Fruit fly (Drosophila melanogaster) whole organism, embryonic: ENCODE data around the gene CG8861.
A peak's percentile ranks its signal among the peaks of the same experiment; 100 is the strongest.

Source experiments
- Blimp-1 ChIP-seq: fragments of 200-800 bp; sonication (Bioruptor generic); optimal IDR thresholded peaks from 3 replicates; lab custom pipeline; 2018; ENCODE audit warnings: missing biosample characterization, missing genetic modification characterization, mild to moderate bottlenecking, moderate library complexity, missing genetic modification reagents
- CG10366 ChIP-seq: fragments of 200-800 bp; sonication (Bioruptor generic); IDR thresholded peaks from 2 replicates; pipeline ENCODE4 v1.3.6; 2022; ENCODE audit warnings: missing biosample characterization, missing genetic modification characterization
- CG10979 ChIP-seq: fragments of 200-800 bp; sonication (Bioruptor generic); optimal IDR thresholded peaks from 2 replicates; lab custom pipeline; 2018; ENCODE audit warnings: missing biosample characterization, mild to moderate bottlenecking, missing genetic modification characterization, moderate library complexity
- CG11560 ChIP-seq: fragments of 200-800 bp; sonication (Bioruptor generic); IDR thresholded peaks from 3 replicates; pipeline ENCODE4 v1.3.6; 2022; ENCODE audit warnings: missing biosample characterization, missing genetic modification characterization
- CG13123 ChIP-seq: fragments of 200-800 bp; sonication (Bioruptor generic); optimal IDR thresholded peaks from 2 replicates; lab custom pipeline; 2016; ENCODE audit warnings: missing biosample characterization, missing genetic modification characterization
- CG14050 ChIP-seq: fragments of 200-800 bp; sonication (Bioruptor generic); IDR thresholded peaks from 3 replicates; pipeline ENCODE4 v1.3.6; 2022; ENCODE audit warnings: missing biosample characterization, missing genetic modification characterization
- CG18011 ChIP-seq: fragments of 200-800 bp; sonication (Bioruptor generic); optimal IDR thresholded peaks from 2 replicates; lab custom pipeline; 2017; ENCODE audit warnings: missing biosample characterization, missing genetic modification characterization, mild to moderate bottlenecking, moderate library complexity, missing genotype
- CG2199 ChIP-seq: fragments of 200-800 bp; sonication (Bioruptor generic); IDR thresholded peaks from 3 replicates; pipeline ENCODE4 v1.3.6; 2022; ENCODE audit warnings: missing biosample characterization, missing genetic modification characterization
- CG2712 ChIP-seq: fragments of 200-800 bp; optimal IDR thresholded peaks from 3 replicates; lab custom pipeline; 2019; ENCODE audit warnings: missing biosample characterization, mild to moderate bottlenecking, missing genetic modification characterization, moderate library complexity
- CG30020 ChIP-seq: fragments of 200-800 bp; optimal IDR thresholded peaks from 2 replicates; lab custom pipeline; 2019; ENCODE audit warnings: missing biosample characterization, mild to moderate bottlenecking, missing genetic modification characterization, moderate library complexity
- CG33557 ChIP-seq: fragments of 200-800 bp; sonication (Bioruptor generic); optimal IDR thresholded peaks from 2 replicates; lab custom pipeline; 2019; ENCODE audit warnings: missing biosample characterization, mild to moderate bottlenecking, missing genetic modification characterization, moderate library complexity
- CG3995 ChIP-seq: fragments of 200-800 bp; sonication (Bioruptor generic); optimal IDR thresholded peaks from 3 replicates; lab custom pipeline; 2016; ENCODE audit warnings: missing biosample characterization, missing genetic modification characterization
- CG4707 ChIP-seq: fragments of 200-800 bp; sonication (Bioruptor generic); optimal IDR thresholded peaks from 2 replicates; lab custom pipeline; 2018; ENCODE audit warnings: missing biosample characterization, mild to moderate bottlenecking, missing genetic modification characterization, moderate library complexity
- CG6254 ChIP-seq: fragments of 200-800 bp; sonication (Bioruptor generic); optimal IDR thresholded peaks from 3 replicates; lab custom pipeline; 2017; ENCODE audit warnings: mild to moderate bottlenecking, missing biosample characterization, missing genetic modification reagents, missing genetic modification characterization
- CG6654 ChIP-seq: fragments of 200-800 bp; sonication (Bioruptor generic); optimal IDR thresholded peaks from 2 replicates; lab custom pipeline; 2017; ENCODE audit warnings: missing biosample characterization, mild to moderate bottlenecking, missing genetic modification characterization
- CG6689 ChIP-seq: fragments of 200-800 bp; sonication (Bioruptor generic); IDR thresholded peaks from 2 replicates; pipeline ENCODE4 v1.3.6; 2022; ENCODE audit warnings: missing biosample characterization, missing genetic modification characterization
- CG7271 ChIP-seq: fragments of 200-800 bp; sonication (Bioruptor generic); optimal IDR thresholded peaks from 2 replicates; lab custom pipeline; 2018; ENCODE audit warnings: missing biosample characterization, mild to moderate bottlenecking, missing genetic modification characterization, moderate library complexity
- CG8359 ChIP-seq: fragments of 200-800 bp; sonication (Bioruptor generic); optimal IDR thresholded peaks from 2 replicates; lab custom pipeline; 2017; ENCODE audit warnings: missing biosample characterization, mild to moderate bottlenecking, missing genetic modification characterization, borderline replicate concordance
- CG8944 ChIP-seq: fragments of 200-800 bp; sonication (Bioruptor generic); optimal IDR thresholded peaks from 3 replicates; lab custom pipeline; 2016; ENCODE audit warnings: missing biosample characterization, missing genetic modification characterization
- D ChIP-seq, 2 experiments: fragments of 200-800 bp in 1 of 2; fragments of >200 bp in 1 of 2; sonication (Bioruptor generic) in 1 of 2; optimal IDR thresholded peaks; 2 replicates in 1 of 2; 3 replicates in 1 of 2; lab custom pipeline; 2017; ENCODE audit warnings: mild to moderate bottlenecking in 1 of 2, missing biosample characterization in 1 of 2, missing genetic modification characterization in 1 of 2, missing genetic modification reagents in 1 of 2
- Deaf1 ChIP-seq: fragments of 200-800 bp; optimal IDR thresholded peaks from 3 replicates; lab custom pipeline; 2019; ENCODE audit warnings: missing biosample characterization, mild to moderate bottlenecking, missing genetic modification characterization, moderate library complexity
- Elba2 ChIP-seq: fragments of 200-800 bp; sonication (Bioruptor generic); optimal IDR thresholded peaks from 3 replicates; lab custom pipeline; 2016; ENCODE audit warnings: missing biosample characterization, missing genetic modification characterization
- Hmr ChIP-seq: fragments of 200-800 bp; sonication (Bioruptor generic); optimal IDR thresholded peaks from 3 replicates; lab custom pipeline; 2017; ENCODE audit warnings: mild to moderate bottlenecking, missing biosample characterization, missing genetic modification reagents, missing genetic modification characterization
- Hr3 ChIP-seq: fragments of 200-800 bp; sonication (Bioruptor generic); optimal IDR thresholded peaks from 3 replicates; lab custom pipeline; 2016; ENCODE audit warnings: missing biosample characterization, missing genetic modification characterization
- NC2α ChIP-seq: fragments of 200-800 bp; sonication (Bioruptor generic); optimal IDR thresholded peaks from 2 replicates; lab custom pipeline; 2016; ENCODE audit warnings: missing biosample characterization, missing genetic modification characterization
- Nf-YA ChIP-seq: fragments of 200-800 bp; sonication (Bioruptor generic); IDR thresholded peaks from 2 replicates; pipeline ENCODE4 v1.3.6; 2022; ENCODE audit warnings: missing biosample characterization, missing genetic modification characterization
- Opbp ChIP-seq: fragments of 200-800 bp; sonication (Bioruptor generic); IDR thresholded peaks from 3 replicates; pipeline ENCODE4 v1.3.6; 2022; ENCODE audit warnings: missing biosample characterization, missing genetic modification characterization; ENCODE audit not compliant: partially characterized antibody
- Ssrp ChIP-seq: fragments of 200-800 bp; sonication (Bioruptor generic); optimal IDR thresholded peaks from 2 replicates; lab custom pipeline; 2018; ENCODE audit warnings: missing biosample characterization, mild to moderate bottlenecking, missing genetic modification characterization, moderate library complexity
- az2 ChIP-seq: fragments of 200-800 bp; sonication (Bioruptor generic); optimal IDR thresholded peaks from 3 replicates; lab custom pipeline; 2016; ENCODE audit warnings: missing biosample characterization, missing genetic modification characterization
- bigmax ChIP-seq: fragments of 200-800 bp; sonication (Bioruptor generic); optimal IDR thresholded peaks from 2 replicates; lab custom pipeline; 2018; ENCODE audit warnings: missing biosample characterization, mild to moderate bottlenecking, missing genetic modification characterization
- br ChIP-seq: fragments of >200 bp; optimal IDR thresholded peaks from 2 replicates; lab custom pipeline; 2017
- bsh ChIP-seq, 2 experiments: fragments of 200-800 bp; sonication (Bioruptor generic); optimal IDR thresholded peaks; 2 replicates each; lab custom pipeline; 2017 to 2018; ENCODE audit warnings: mild to moderate bottlenecking in 2 of 2, missing biosample characterization in 2 of 2, missing genetic modification characterization in 2 of 2, moderate library complexity in 1 of 2
- btn ChIP-seq: fragments of 200-800 bp; sonication (Bioruptor generic); optimal IDR thresholded peaks from 2 replicates; lab custom pipeline; 2016; ENCODE audit warnings: missing biosample characterization, missing genetic modification characterization
- cato ChIP-seq: fragments of 200-800 bp; sonication (Bioruptor generic); optimal IDR thresholded peaks from 2 replicates; lab custom pipeline; 2016; ENCODE audit warnings: missing biosample characterization, missing genetic modification characterization, borderline replicate concordance
- dm ChIP-seq: fragments of 200-800 bp; sonication (Bioruptor generic); optimal IDR thresholded peaks from 3 replicates; lab custom pipeline; 2016; ENCODE audit warnings: missing biosample characterization, missing genetic modification characterization
- esg ChIP-seq: fragments of 200-800 bp; sonication (Bioruptor generic); conservative IDR thresholded peaks from 2 replicates; pipeline ENCODE4 v1.3.6; 2022; ENCODE audit warnings: missing biosample characterization, missing genetic modification characterization
- fd64A ChIP-seq: fragments of 200-800 bp; sonication (Bioruptor generic); optimal IDR thresholded peaks from 3 replicates; lab custom pipeline; 2018; ENCODE audit warnings: missing biosample characterization, mild to moderate bottlenecking, missing genetic modification characterization
- kah ChIP-seq: fragments of 200-800 bp; sonication (Bioruptor generic); optimal IDR thresholded peaks from 2 replicates; lab custom pipeline; 2018; ENCODE audit warnings: missing biosample characterization, mild to moderate bottlenecking, missing genetic modification characterization
- mam ChIP-seq: fragments of 200-800 bp; sonication (Bioruptor generic); optimal IDR thresholded peaks from 3 replicates; lab custom pipeline; 2016; ENCODE audit warnings: missing biosample characterization, missing genetic modification characterization
- nmo ChIP-seq: fragments of 200-800 bp; sonication (Bioruptor generic); optimal IDR thresholded peaks from 2 replicates; lab custom pipeline; 2018; ENCODE audit warnings: missing biosample characterization, mild to moderate bottlenecking, missing genetic modification characterization, moderate library complexity
- pfk ChIP-seq: fragments of 200-800 bp; sonication (Bioruptor generic); optimal IDR thresholded peaks from 2 replicates; lab custom pipeline; 2018; ENCODE audit warnings: missing biosample characterization, mild to moderate bottlenecking, missing genetic modification characterization, moderate library complexity
- phol ChIP-seq: fragments of 200-800 bp; sonication (Bioruptor generic); optimal IDR thresholded peaks from 3 replicates; lab custom pipeline; 2018; ENCODE audit warnings: missing biosample characterization, mild to moderate bottlenecking, missing genetic modification characterization, moderate library complexity
- psq ChIP-seq: fragments of 200-800 bp; sonication (Bioruptor generic); optimal IDR thresholded peaks from 2 replicates; lab custom pipeline; 2017; ENCODE audit warnings: missing biosample characterization, missing genetic modification characterization
- rib ChIP-seq: fragments of 200-800 bp; sonication (Bioruptor generic); IDR thresholded peaks from 2 replicates; pipeline ENCODE4 v1.3.6; 2022; ENCODE audit warnings: missing biosample characterization, missing genetic modification characterization
- run ChIP-seq: fragments of 200-800 bp; sonication (Bioruptor generic); optimal IDR thresholded peaks from 3 replicates; lab custom pipeline; 2018; ENCODE audit warnings: missing biosample characterization, mild to moderate bottlenecking, missing genetic modification characterization
- sc ChIP-seq, 3 experiments: fragments of >200 bp in 2 of 3; fragments of 200-800 bp in 1 of 3; sonication (Bioruptor generic) in 1 of 3; optimal IDR thresholded peaks; 2 replicates in 2 of 3; 3 replicates in 1 of 3; lab custom pipeline; 2017; ENCODE audit warnings: mild to moderate bottlenecking in 1 of 3, missing biosample characterization in 1 of 3, missing genetic modification characterization in 1 of 3, missing genetic modification reagents in 1 of 3
- sob ChIP-seq: fragments of 200-800 bp; sonication (Bioruptor generic); IDR thresholded peaks from 2 replicates; pipeline ENCODE4 v1.3.6; 2022; ENCODE audit warnings: missing biosample characterization, missing genetic modification characterization
- stwl ChIP-seq: fragments of 200-800 bp; sonication (Bioruptor generic); optimal IDR thresholded peaks from 3 replicates; lab custom pipeline; 2018; ENCODE audit warnings: missing biosample characterization, mild to moderate bottlenecking, missing genetic modification characterization, moderate library complexity
- ttk ChIP-seq: fragments of 200-800 bp; sonication (Bioruptor generic); IDR thresholded peaks from 2 replicates; pipeline ENCODE4 v2.1.2; 2022; ENCODE audit warnings: missing biosample characterization, missing genetic modification characterization
- tup ChIP-seq: fragments of 200-800 bp; sonication (Bioruptor generic); optimal IDR thresholded peaks from 2 replicates; lab custom pipeline; 2016; ENCODE audit warnings: missing biosample characterization, mild to moderate bottlenecking, missing genetic modification characterization, moderate library complexity

CG8861 gene

DNA sequence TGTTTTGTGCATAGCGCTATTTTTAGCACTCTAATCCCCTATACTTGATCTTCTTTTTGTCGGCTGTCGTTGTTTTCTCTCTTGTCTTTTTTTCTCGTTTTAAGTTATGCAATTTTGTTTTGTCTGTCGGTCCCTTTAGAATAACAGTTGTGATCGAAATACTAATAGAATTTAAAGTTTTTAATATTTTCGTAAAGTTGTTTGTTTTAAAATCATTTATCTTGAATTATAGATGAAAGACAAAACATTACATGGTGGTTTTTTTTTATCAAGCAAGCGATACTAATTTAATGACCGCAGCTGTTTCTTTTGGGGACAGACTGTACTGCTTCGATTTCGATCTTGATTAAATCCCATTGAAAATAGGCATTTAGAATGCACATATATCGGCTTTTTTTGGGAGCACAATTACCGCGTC is 16.5 kb upstream of the CG8861 start (continued):
- TF ChIP-seq bigmax (GFP tag; lab: Kevin White, UChicago), result no peak
- peak; percentile 49 for TF ChIP-seq CG10366 (GFP tag; lab: Robert Waterston, UW)
- TF ChIP-seq CG3995 (GFP tag; lab: Kevin White, UChicago), result no peak
- TF ChIP-seq tup (GFP tag; lab: Kevin White, UChicago), result no peak
- no peak for TF ChIP-seq Elba2
- TF ChIP-seq dm, result no peak
- TF ChIP-seq CG6689 (GFP tag; lab: Robert Waterston, UW), result no peak
- no peak for TF ChIP-seq Opbp (GFP tag; lab: Robert Waterston, UW)
- no peak for TF ChIP-seq stwl
- no peak for TF ChIP-seq CG8359 (GFP tag; lab: Kevin White, UChicago)
- no peak for TF ChIP-seq CG8944 (GFP tag; lab: Kevin White, UChicago)
- TF ChIP-seq CG6254 (GFP tag; lab: Kevin White, UChicago), result peak; percentile 37
- TF ChIP-seq CG13123 (GFP tag; lab: Kevin White, UChicago), result no peak
- no peak for TF ChIP-seq CG18011
- no peak for TF ChIP-seq CG6654 (GFP tag; lab: Kevin White, UChicago)
- TF ChIP-seq nmo (GFP tag; lab: Kevin White, UChicago), result peak; percentile 61
- no peak for TF ChIP-seq Nf-YA (GFP tag; lab: Robert Waterston, UW)
- peak; percentile 22 for TF ChIP-seq Hmr
- peak; percentile 34 for TF ChIP-seq az2 (GFP tag; lab: Kevin White, UChicago)
- TF ChIP-seq sc (optimal IDR thresholded peaks at IDR 0.05; lab: Kevin White, UChicago), result no peak
- TF ChIP-seq sc (GFP tag; optimal IDR thresholded peaks at IDR 0.05; lab: Kevin White, UChicago), result no peak
- TF ChIP-seq esg (GFP tag; lab: Robert Waterston, UW), result no peak
- TF ChIP-seq Ssrp (tag; lab: Kevin White, UChicago), result peak; percentile 61
- peak; percentile 61 for TF ChIP-seq Blimp-1 (GFP tag; lab: Kevin White, UChicago)
- TF ChIP-seq cato (GFP tag; lab: Kevin White, UChicago), result no peak
- no peak for TF ChIP-seq rib (GFP tag; lab: Robert Waterston, UW)
- TF ChIP-seq bsh (GFP tag; optimal IDR thresholded peaks at IDR 0.05; lab: Kevin White, UChicago), result peak in 1 of 2 experiments; percentile 51
- peak; percentile 35 for TF ChIP-seq run (tag; lab: Kevin White, UChicago)
- TF ChIP-seq CG14050, result no peak
- TF ChIP-seq btn (GFP tag; lab: Kevin White, UChicago), result no peak
- TF ChIP-seq CG11560 (tag; lab: Robert Waterston, UW), result no peak
- TF ChIP-seq CG10979, result peak; percentile 58
- TF ChIP-seq CG4707 (GFP tag; lab: Kevin White, UChicago), result no peak
- peak; percentile 1 for TF ChIP-seq NC2α (GFP tag; lab: Kevin White, UChicago)
- no peak for TF ChIP-seq Deaf1 (tag; lab: Kevin White, UChicago)
- no peak for TF ChIP-seq D (optimal IDR thresholded peaks at IDR 0.05; lab: Kevin White, UChicago)
- peak; percentile 50 for TF ChIP-seq D (GFP tag; optimal IDR thresholded peaks at IDR 0.05; lab: Kevin White, UChicago)
- no peak for TF ChIP-seq sob (GFP tag; lab: Robert Waterston, UW)
- peak; percentile 42 for TF ChIP-seq CG2712 (tag; lab: Kevin White, UChicago)
- TF ChIP-seq ttk (GFP tag; lab: Robert Waterston, UW), result 0 out of 2 replicates have a peak, but pooled peaks have one; percentile 33
- TF ChIP-seq fd64A (GFP tag; lab: Kevin White, UChicago), result no peak
- no peak for TF ChIP-seq CG33557 (GFP tag; lab: Kevin White, UChicago)
- TF ChIP-seq Hr3 (GFP tag; lab: Kevin White, UChicago), result peak; percentile 17
- TF ChIP-seq CG30020 (tag; lab: Kevin White, UChicago), result no peak
- no peak for TF ChIP-seq br
- TF ChIP-seq pfk, result no peak
- no peak for TF ChIP-seq mam
- peak; percentile 23 for TF ChIP-seq CG7271 (tag; lab: Kevin White, UChicago)
- TF ChIP-seq kah (GFP tag; lab: Kevin White, UChicago), result peak; percentile 1
- TF ChIP-seq psq (GFP tag; lab: Kevin White, UChicago), result no peak
- TF ChIP-seq phol (tag; lab: Kevin White, UChicago), result peak; percentile 45
- no peak for TF ChIP-seq CG2199
